Fruit fly (Drosophila melanogaster): ENCODE results near the gene CG11617.

Gene CG11617

dm6 chr2L:182360-183144 lies 24.5 kb downstream of the CG11617 start:
- TF ChIP-seq fru (GFP tag; optimal IDR thresholded peaks at IDR 0.05): no peak
- TF ChIP-seq sage (GFP tag; optimal IDR thresholded peaks at IDR 0.05): peak; percentile 60
- TF ChIP-seq N (GFP tag; optimal IDR thresholded peaks at IDR 0.05): peak; percentile 19
- peak; percentile 32 for TF ChIP-seq Sp1 (GFP tag; optimal IDR thresholded peaks at IDR 0.05)
- no peak for TF ChIP-seq lola (GFP tag; optimal IDR thresholded peaks at IDR 0.05)
- peak; percentile 54 for TF ChIP-seq Rel (GFP tag; optimal IDR thresholded peaks at IDR 0.05)
- TF ChIP-seq Rel (tag; optimal IDR thresholded peaks at IDR 0.05): no peak
- no peak for TF ChIP-seq CrebA (GFP tag; optimal IDR thresholded peaks at IDR 0.05; ENCODE audit: borderline replicate concordance)
- TF ChIP-seq CG32264 (GFP tag; optimal IDR thresholded peaks at IDR 0.05): no peak
- TF ChIP-seq OdsH (GFP tag; optimal IDR thresholded peaks at IDR 0.05): peak; percentile 10
- no peak for TF ChIP-seq dmrt93B (GFP tag; optimal IDR thresholded peaks at IDR 0.05)
- TF ChIP-seq HLH106 (tag; optimal IDR thresholded peaks at IDR 0.05): no peak
- peak; percentile 95 for TF ChIP-seq psq (GFP tag; optimal IDR thresholded peaks at IDR 0.05)
- TF ChIP-seq Myc (optimal IDR thresholded peaks at IDR 0.05): no peak
- no peak for TF ChIP-seq h (GFP tag; optimal IDR thresholded peaks at IDR 0.05)
- no peak for TF ChIP-seq dl (GFP tag; optimal IDR thresholded peaks at IDR 0.05; ENCODE audit: insufficient read depth in 1 of 2, partially characterized antibody in 2 of 2)

DNA sequence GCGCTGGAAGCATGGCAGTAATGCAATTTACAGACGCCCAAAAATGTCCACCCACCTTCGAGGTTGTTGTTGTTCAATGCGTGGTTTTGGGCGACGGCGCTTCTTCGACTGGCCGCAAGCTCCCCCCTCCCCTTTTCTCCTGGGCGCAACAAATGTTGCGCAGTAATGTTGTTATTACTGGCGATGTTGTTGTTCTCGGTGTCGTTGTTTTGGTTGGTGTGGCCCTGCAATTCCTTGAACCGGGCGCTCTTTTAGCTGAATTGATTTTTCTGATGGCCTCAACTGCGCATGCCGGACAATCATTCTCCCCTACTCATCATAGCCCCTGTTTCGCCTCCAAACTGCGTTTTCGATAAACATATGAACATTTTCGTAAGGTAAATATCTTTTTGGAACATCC lies 26.1 kb downstream of the CG11617 start:
- TF ChIP-seq foxo (GFP tag; optimal IDR thresholded peaks at IDR 0.05): no peak
- peak; percentile 58 for TF ChIP-seq fru (GFP tag; optimal IDR thresholded peaks at IDR 0.05)

DNA sequence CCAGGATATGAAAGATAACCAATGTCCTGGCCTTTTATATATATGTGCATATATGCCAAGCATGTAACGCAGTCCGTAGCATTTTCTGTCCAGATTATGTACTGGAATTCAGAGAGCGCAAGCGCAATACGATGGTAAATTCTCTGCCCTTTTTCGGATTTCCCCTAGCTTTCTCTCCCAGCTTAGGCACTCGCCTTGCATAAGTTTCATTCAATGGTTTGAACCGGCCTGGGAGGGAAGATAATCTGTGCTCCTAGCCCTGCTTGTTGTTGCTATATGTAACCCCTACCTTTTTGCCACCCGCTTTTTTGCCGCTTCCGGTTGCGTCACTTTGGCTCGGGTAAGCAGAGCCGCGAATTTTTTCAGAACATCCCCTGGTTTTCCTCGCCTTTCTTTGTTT lies 28.0 kb downstream of the CG11617 start:
- TF ChIP-seq Hr78 (GFP tag; optimal IDR thresholded peaks at IDR 0.05) (no peak), OdsH (GFP tag; optimal IDR thresholded peaks at IDR 0.05) (no peak), dmrt93B (GFP tag; optimal IDR thresholded peaks at IDR 0.05) (no peak), Dif (GFP tag; optimal IDR thresholded peaks at IDR 0.05; ENCODE audit: partially characterized antibody) (no peak), pan (optimal IDR thresholded peaks at IDR 0.05) (no peak), Vsx2 (GFP tag; optimal IDR thresholded peaks at IDR 0.05; ENCODE audit: partially characterized antibody) (no peak), CrebA (GFP tag; optimal IDR thresholded peaks at IDR 0.05; ENCODE audit: borderline replicate concordance) (no peak), woc (GFP tag; optimal IDR thresholded peaks at IDR 0.05) (no peak), N (GFP tag; optimal IDR thresholded peaks at IDR 0.05) (no peak), rgr (GFP tag; optimal IDR thresholded peaks at IDR 0.05) (no peak), br (GFP tag; optimal IDR thresholded peaks at IDR 0.05) (no peak), psq (GFP tag; optimal IDR thresholded peaks at IDR 0.05) (no peak), ey (GFP tag; optimal IDR thresholded peaks at IDR 0.05) (no peak), Dfd (GFP tag; optimal IDR thresholded peaks at IDR 0.05) (no peak), h (GFP tag; optimal IDR thresholded peaks at IDR 0.05) (no peak), fru (GFP tag; optimal IDR thresholded peaks at IDR 0.05) (no peak), lola (GFP tag; optimal IDR thresholded peaks at IDR 0.05) (no peak), Jra (GFP tag; optimal IDR thresholded peaks at IDR 0.05) (no peak)

DNA sequence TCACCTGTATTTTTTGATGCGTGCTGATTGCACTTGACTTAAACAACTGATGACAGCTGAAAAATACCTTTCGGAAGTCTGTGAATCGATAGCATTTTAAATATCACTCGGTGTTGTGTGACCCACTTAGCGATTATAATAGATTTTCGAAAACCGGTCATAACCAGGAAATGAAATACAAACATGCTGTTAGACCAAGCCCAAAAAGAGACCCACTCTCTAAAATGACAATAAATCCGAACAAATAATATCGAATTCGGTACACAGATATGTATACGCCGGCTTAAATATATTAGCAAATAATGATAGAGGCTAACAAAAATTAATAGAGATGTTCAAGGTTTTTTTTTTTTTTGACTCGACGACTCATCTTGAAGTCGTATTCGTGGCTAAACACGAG lies 31.4 kb downstream of the CG11617 start:
- TF ChIP-seq Vsx2 (GFP tag; optimal IDR thresholded peaks at IDR 0.05; ENCODE audit: partially characterized antibody) (no peak), ey (GFP tag; optimal IDR thresholded peaks at IDR 0.05) (no peak), CrebA (GFP tag; optimal IDR thresholded peaks at IDR 0.05; ENCODE audit: borderline replicate concordance) (no peak), sv (GFP tag; optimal IDR thresholded peaks at IDR 0.05) (no peak), sage (GFP tag; optimal IDR thresholded peaks at IDR 0.05) (no peak), OdsH (GFP tag; optimal IDR thresholded peaks at IDR 0.05) (no peak), Dfd (GFP tag; optimal IDR thresholded peaks at IDR 0.05) (no peak)

dm6 chr2L:171499-172250 lies 35.4 kb downstream of the CG11617 start:
- TF ChIP-seq Rel (GFP tag; optimal IDR thresholded peaks at IDR 0.05) (no peak), Rel (tag; optimal IDR thresholded peaks at IDR 0.05) (no peak), Sp1 (GFP tag; optimal IDR thresholded peaks at IDR 0.05) (peak; percentile 31), fru (GFP tag; optimal IDR thresholded peaks at IDR 0.05) (peak; percentile 56), sv (GFP tag; optimal IDR thresholded peaks at IDR 0.05) (no peak), Abd-B (GFP tag; optimal IDR thresholded peaks at IDR 0.05) (no peak), Hnf4 (GFP tag; optimal IDR thresholded peaks at IDR 0.05) (peak; percentile 49), foxo (GFP tag; optimal IDR thresholded peaks at IDR 0.05) (peak in 1 of 2 experiments; percentile 38), sage (GFP tag; optimal IDR thresholded peaks at IDR 0.05) (peak; percentile 22), rgr (GFP tag; optimal IDR thresholded peaks at IDR 0.05) (peak; percentile 11), Vsx2 (GFP tag; optimal IDR thresholded peaks at IDR 0.05; ENCODE audit: partially characterized antibody) (no peak), Jra (GFP tag; optimal IDR thresholded peaks at IDR 0.05) (peak; percentile 6), brk (GFP tag; optimal IDR thresholded peaks at IDR 0.05) (peak; percentile 74), Dfd (GFP tag; optimal IDR thresholded peaks at IDR 0.05) (no peak), ey (GFP tag; optimal IDR thresholded peaks at IDR 0.05) (peak; percentile 22), psq (GFP tag; optimal IDR thresholded peaks at IDR 0.05) (peak; percentile 50), woc (GFP tag; optimal IDR thresholded peaks at IDR 0.05) (peak; percentile 43), jim (GFP tag; optimal IDR thresholded peaks at IDR 0.05) (peak; percentile 3), OdsH (GFP tag; optimal IDR thresholded peaks at IDR 0.05) (peak; percentile 50), tai (GFP tag; optimal IDR thresholded peaks at IDR 0.05) (peak; percentile 48), Mio (GFP tag; optimal IDR thresholded peaks at IDR 0.05) (no peak), h (GFP tag; optimal IDR thresholded peaks at IDR 0.05) (peak; percentile 41), HLH106 (tag; optimal IDR thresholded peaks at IDR 0.05) (no peak), pan (optimal IDR thresholded peaks at IDR 0.05) (peak; percentile 1), Hr78 (GFP tag; optimal IDR thresholded peaks at IDR 0.05) (no peak), CG9705 (GFP tag; optimal IDR thresholded peaks at IDR 0.05) (no peak), lola (GFP tag; optimal IDR thresholded peaks at IDR 0.05) (no peak)
